Worm (Caenorhabditis elegans): ENCODE results near the gene ndua-7.

ndua-7 gene

ce11 chrII:13505977-13506568 is 11.7 kb upstream of the ndua-7 start:
- TF ChIP-seq npax-4 (tag; optimal IDR thresholded peaks at IDR 0.05) = no peak
- peak; percentile 59 for TF ChIP-seq nfya-1 (tag; optimal IDR thresholded peaks at IDR 0.05)

- TF ChIP-seq gmeb-2 (tag; optimal IDR thresholded peaks at IDR 0.05) = no peak
- no peak for TF ChIP-seq pqm-1 (tag; optimal IDR thresholded peaks at IDR 0.05)
- no peak for TF ChIP-seq hlh-8 (tag; optimal IDR thresholded peaks at IDR 0.05)
- TF ChIP-seq ceh-14 (tag; optimal IDR thresholded peaks at IDR 0.05) = no peak
- TF ChIP-seq sox-2 (GFP tag; IDR thresholded peaks at IDR 0.05) = no peak
- no peak for TF ChIP-seq fkh-6 (tag; optimal IDR thresholded peaks at IDR 0.05)
- no peak for TF ChIP-seq nhr-11 (tag; optimal IDR thresholded peaks at IDR 0.05)
- no peak for TF ChIP-seq hlh-15 (tag; optimal IDR thresholded peaks at IDR 0.05)
- no peak for TF ChIP-seq dmd-4 (tag; optimal IDR thresholded peaks at IDR 0.05; ENCODE audit: borderline replicate concordance)
- TF ChIP-seq ama-1 (optimal IDR thresholded peaks at IDR 0.05) = no peak
- no peak for TF ChIP-seq F13H6.1 (tag; optimal IDR thresholded peaks at IDR 0.05)
- TF ChIP-seq npax-4 (tag; optimal IDR thresholded peaks at IDR 0.05) = no peak
- no peak for TF ChIP-seq lim-6 (tag; optimal IDR thresholded peaks at IDR 0.05)
- no peak for TF ChIP-seq pat-9 (tag; optimal IDR thresholded peaks at IDR 0.05)
- no peak for TF ChIP-seq dve-1 (tag; optimal IDR thresholded peaks at IDR 0.05)
- TF ChIP-seq ref-2 (tag; optimal IDR thresholded peaks at IDR 0.05) = no peak
- TF ChIP-seq C38D4.7 (GFP tag; optimal IDR thresholded peaks at IDR 0.05) = no peak
- TF ChIP-seq ztf-16 (tag; optimal IDR thresholded peaks at IDR 0.05) = no peak
- no peak for TF ChIP-seq pag-3 (tag; optimal IDR thresholded peaks at IDR 0.05; ENCODE audit: borderline replicate concordance)
These were observed 11.0 kb upstream of the ndua-7 start for ce11 chrII:13505386-13505785.

- TF ChIP-seq T23F11.4 (GFP tag; optimal IDR thresholded peaks at IDR 0.05) (no peak), C38D4.7 (GFP tag; optimal IDR thresholded peaks at IDR 0.05) (no peak), ceh-18 (tag; optimal IDR thresholded peaks at IDR 0.05) (no peak), hlh-30 (tag; optimal IDR thresholded peaks at IDR 0.05; ENCODE audit: insufficient read depth) (no peak), lim-6 (tag; optimal IDR thresholded peaks at IDR 0.05) (no peak), ceh-31 (tag; optimal IDR thresholded peaks at IDR 0.05) (no peak), K09A11.1 (tag; optimal IDR thresholded peaks at IDR 0.05; ENCODE audit: insufficient read depth) (no peak), lin-11 (tag; optimal IDR thresholded peaks at IDR 0.05) (no peak), gmeb-2 (tag; optimal IDR thresholded peaks at IDR 0.05) (no peak), pha-2 (tag; optimal IDR thresholded peaks at IDR 0.05) (no peak), nhr-11 (tag; optimal IDR thresholded peaks at IDR 0.05) (no peak), ceh-14 (tag; optimal IDR thresholded peaks at IDR 0.05) (no peak), mec-3 (tag; optimal IDR thresholded peaks at IDR 0.05; ENCODE audit: borderline replicate concordance) (no peak), npax-4 (tag; optimal IDR thresholded peaks at IDR 0.05) (no peak), ceh-48 (tag; optimal IDR thresholded peaks at IDR 0.05) (no peak)
These were observed 9.3 kb upstream of the ndua-7 start, which contains the start of gene F54F11.1 for ce11 chrII:13503653-13504052. Gene F54F11.1 (plus strand): TSS chrII:13503953.

ce11 chrII:13501575-13501974 is 7.2 kb upstream of the ndua-7 start, which contains the start of gene F45H10.5:
Gene F45H10.5 (plus strand): TSS chrII:13501875.
- TF ChIP-seq fax-1 (tag; optimal IDR thresholded peaks at IDR 0.05) = no peak
- no peak for TF ChIP-seq ceh-9 (tag; optimal IDR thresholded peaks at IDR 0.05)
- TF ChIP-seq elt-4 (tag; optimal IDR thresholded peaks at IDR 0.05) = no peak
- no peak for TF ChIP-seq ahr-1 (tag; optimal IDR thresholded peaks at IDR 0.05)
- no peak for TF ChIP-seq fkh-6 (tag; optimal IDR thresholded peaks at IDR 0.05)
- no peak for TF ChIP-seq ceh-24 (tag; optimal IDR thresholded peaks at IDR 0.05)
- no peak for TF ChIP-seq che-1 (tag; optimal IDR thresholded peaks at IDR 0.05)
- no peak for TF ChIP-seq sox-2 (GFP tag; IDR thresholded peaks at IDR 0.05)
- no peak for TF ChIP-seq rnt-1 (tag; optimal IDR thresholded peaks at IDR 0.05)
- no peak for TF ChIP-seq hlh-30 (tag; optimal IDR thresholded peaks at IDR 0.05; ENCODE audit: insufficient read depth)
- no peak for TF ChIP-seq ztf-16 (tag; optimal IDR thresholded peaks at IDR 0.05)
- no peak for TF ChIP-seq lim-6 (tag; optimal IDR thresholded peaks at IDR 0.05)
